Fruit fly (Drosophila melanogaster) whole organism, embryonic: ENCODE measurements around the gene kat80.

Experiments used
- Abd-B ChIP-seq: fragments of 200-800 bp; sonication (Bioruptor generic); optimal IDR thresholded peaks from 2 replicates; lab custom pipeline; 2018; ENCODE audit warnings: missing biosample characterization, mild to moderate bottlenecking, missing genetic modification characterization, moderate library complexity
- CG10209 ChIP-seq: fragments of 200-800 bp; sonication (Bioruptor generic); optimal IDR thresholded peaks from 3 replicates; lab custom pipeline; 2017; ENCODE audit warnings: missing biosample characterization, mild to moderate bottlenecking, missing genetic modification characterization, missing genetic modification reagents
- CG13287 ChIP-seq: fragments of 200-800 bp; sonication (Bioruptor generic); IDR thresholded peaks from 2 replicates; pipeline ENCODE4 v1.3.6; 2022; ENCODE audit warnings: missing biosample characterization, missing genetic modification characterization; ENCODE audit not compliant: partially characterized antibody
- CG15601 ChIP-seq: fragments of 200-800 bp; sonication (Bioruptor generic); optimal IDR thresholded peaks from 3 replicates; lab custom pipeline; 2019; ENCODE audit warnings: missing biosample characterization, mild to moderate bottlenecking, missing genetic modification characterization, moderate library complexity
- CG16813 ChIP-seq: fragments of 200-800 bp; sonication (Bioruptor generic); IDR thresholded peaks from 3 replicates; pipeline ENCODE4 v1.3.6; 2022; ENCODE audit warnings: missing biosample characterization, missing genetic modification characterization; ENCODE audit not compliant: partially characterized antibody
- CG16863 ChIP-seq: fragments of 200-800 bp; sonication (Bioruptor generic); optimal IDR thresholded peaks from 3 replicates; lab custom pipeline; 2016; ENCODE audit warnings: missing biosample characterization, missing genetic modification characterization
- CG18599 ChIP-seq: fragments of 200-800 bp; sonication (Bioruptor generic); optimal IDR thresholded peaks from 3 replicates; lab custom pipeline; 2017; ENCODE audit warnings: missing biosample characterization, missing genetic modification characterization, mild to moderate bottlenecking, moderate library complexity, missing genetic modification reagents
- CG2116 ChIP-seq: fragments of 200-800 bp; sonication (Bioruptor generic); optimal IDR thresholded peaks from 3 replicates; lab custom pipeline; 2018; ENCODE audit warnings: missing biosample characterization, mild to moderate bottlenecking, missing genetic modification characterization
- CG2712 ChIP-seq: fragments of 200-800 bp; optimal IDR thresholded peaks from 3 replicates; lab custom pipeline; 2019; ENCODE audit warnings: missing biosample characterization, mild to moderate bottlenecking, missing genetic modification characterization, moderate library complexity
- CG34224 ChIP-seq: fragments of 200-800 bp; sonication (Bioruptor generic); IDR thresholded peaks from 3 replicates; pipeline ENCODE4 v1.3.6; 2022; ENCODE audit warnings: missing biosample characterization, missing genetic modification characterization; ENCODE audit not compliant: partially characterized antibody
- CG3726 ChIP-seq: fragments of 200-800 bp; sonication (Bioruptor generic); IDR thresholded peaks from 3 replicates; pipeline ENCODE4, ENCODE4 v1.3.6; 2022; ENCODE audit warnings: missing biosample characterization, missing genetic modification characterization
- CG7786 ChIP-seq: fragments of 200-800 bp; sonication (Bioruptor generic); optimal IDR thresholded peaks from 2 replicates; lab custom pipeline; 2016; ENCODE audit warnings: missing biosample characterization, missing genetic modification characterization
- CG7928 ChIP-seq: fragments of 200-800 bp; sonication (Bioruptor generic); optimal IDR thresholded peaks from 2 replicates; lab custom pipeline; 2017; ENCODE audit warnings: missing biosample characterization, mild to moderate bottlenecking, missing genetic modification characterization
- CG8089 ChIP-seq: fragments of 200-800 bp; sonication (Bioruptor generic); optimal IDR thresholded peaks from 3 replicates; lab custom pipeline; 2016; ENCODE audit warnings: missing biosample characterization, missing genetic modification characterization
- CG8765 ChIP-seq: fragments of 200-800 bp; sonication (Bioruptor generic); IDR thresholded peaks from 2 replicates; pipeline ENCODE4 v1.3.6; 2022; ENCODE audit warnings: missing biosample characterization, missing genetic modification characterization
- E2f2 ChIP-seq: fragments of 200-800 bp; sonication (Bioruptor generic); IDR thresholded peaks from 2 replicates; pipeline ENCODE4 v1.3.6; 2022; ENCODE audit warnings: missing biosample characterization, missing genetic modification characterization
- Elba2 ChIP-seq: fragments of 200-800 bp; sonication (Bioruptor generic); optimal IDR thresholded peaks from 3 replicates; lab custom pipeline; 2016; ENCODE audit warnings: missing biosample characterization, missing genetic modification characterization
- HLHmδ ChIP-seq: fragments of 200-800 bp; sonication (Bioruptor generic); optimal IDR thresholded peaks from 2 replicates; lab custom pipeline; 2018; ENCODE audit warnings: missing biosample characterization, mild to moderate bottlenecking, missing genetic modification characterization, moderate library complexity
- HmgD ChIP-seq: fragments of 200-800 bp; sonication (Bioruptor generic); optimal IDR thresholded peaks from 3 replicates; lab custom pipeline; 2016; ENCODE audit warnings: missing biosample characterization, missing genetic modification characterization
- Hsf ChIP-seq: fragments of 200-800 bp; sonication (Bioruptor generic); optimal IDR thresholded peaks from 3 replicates; lab custom pipeline; 2016; ENCODE audit warnings: missing biosample characterization, missing genetic modification characterization
- Jarid2 ChIP-seq: fragments of 200-800 bp; sonication (Bioruptor generic); optimal IDR thresholded peaks from 3 replicates; lab custom pipeline; 2017; ENCODE audit warnings: mild to moderate bottlenecking, missing biosample characterization, missing genetic modification reagents, missing genetic modification characterization
- Kr ChIP-seq: fragments of 200-800 bp; sonication (Bioruptor generic); optimal IDR thresholded peaks from 2 replicates; lab custom pipeline; 2017; ENCODE audit warnings: missing biosample characterization, mild to moderate bottlenecking, missing genetic modification characterization
- MBD-R2 ChIP-seq: fragments of 200-800 bp; sonication (Bioruptor generic); IDR thresholded peaks from 2 replicates; pipeline ENCODE4 v1.3.6; 2022; ENCODE audit warnings: missing biosample characterization, missing genetic modification characterization
- Med ChIP-seq: fragments of 200-800 bp; sonication (Bioruptor generic); peaks from one replicate; lab custom pipeline; 2016; ENCODE audit warnings: missing biosample characterization, missing genetic modification characterization, mild to moderate bottlenecking, inconsistent platforms, moderate library complexity
- Pdp1 ChIP-seq, 2 experiments: fragments of 200-800 bp; sonication (Bioruptor generic); optimal IDR thresholded peaks; 3 replicates each; lab custom pipeline; 2016; ENCODE audit warnings: missing biosample characterization in 2 of 2, missing genetic modification characterization in 2 of 2, mild to moderate bottlenecking in 1 of 2, moderate library complexity in 1 of 2
- Ptx1 ChIP-seq: fragments of 200-800 bp; sonication (Bioruptor generic); IDR thresholded peaks from 2 replicates; pipeline ENCODE4 v1.3.6; 2022; ENCODE audit warnings: missing biosample characterization, missing genetic modification characterization
- Scr ChIP-seq: fragments of 200-800 bp; sonication (Bioruptor generic); IDR thresholded peaks from 2 replicates; pipeline ENCODE4 v1.3.6; 2022; ENCODE audit warnings: missing biosample characterization, missing genetic modification characterization; ENCODE audit not compliant: partially characterized antibody
- Six4 ChIP-seq: fragments of 200-800 bp; sonication (Bioruptor generic); optimal IDR thresholded peaks from 2 replicates; lab custom pipeline; 2016; ENCODE audit warnings: missing biosample characterization, missing genetic modification characterization
- Sry-δ ChIP-seq: fragments of 200-800 bp; sonication (Bioruptor generic); optimal IDR thresholded peaks from 2 replicates; lab custom pipeline; 2016; ENCODE audit warnings: missing biosample characterization, missing genetic modification characterization
- Stat92E ChIP-seq, 3 experiments: fragments of >200 bp in 2 of 3; fragments of 200-800 bp in 1 of 3; sonication (Bioruptor generic) in 1 of 3; optimal IDR thresholded peaks; 2 replicates each; lab custom pipeline; 2017 to 2019; ENCODE audit warnings: missing biosample characterization in 3 of 3, missing genetic modification characterization in 3 of 3, mild to moderate bottlenecking in 1 of 3, moderate library complexity in 1 of 3
- amos ChIP-seq: fragments of 200-800 bp; sonication (Bioruptor generic); IDR thresholded peaks from 2 replicates; pipeline ENCODE4 v1.3.6; 2022; ENCODE audit warnings: missing biosample characterization, missing genetic modification characterization; ENCODE audit not compliant: partially characterized antibody
- da ChIP-seq: fragments of 200-800 bp; sonication (Bioruptor generic); optimal IDR thresholded peaks from 2 replicates; lab custom pipeline; 2016; ENCODE audit warnings: missing biosample characterization, missing genetic modification characterization
- grn ChIP-seq: fragments of 200-800 bp; sonication (Bioruptor generic); optimal IDR thresholded peaks from 3 replicates; lab custom pipeline; 2017; ENCODE audit warnings: missing biosample characterization, missing genetic modification characterization
- h ChIP-seq: fragments of >200 bp; optimal IDR thresholded peaks from 2 replicates; lab custom pipeline; 2017
- hb ChIP-seq: fragments of 200-800 bp; sonication (Bioruptor generic); IDR thresholded peaks from 3 replicates; pipeline ENCODE4 v1.3.6; 2022; ENCODE audit warnings: missing biosample characterization, missing genetic modification characterization; ENCODE audit not compliant: partially characterized antibody
- her ChIP-seq: fragments of 200-800 bp; sonication (Bioruptor generic); optimal IDR thresholded peaks from 2 replicates; lab custom pipeline; 2016; ENCODE audit warnings: missing biosample characterization, missing genetic modification characterization
- jumu ChIP-seq: fragments of 200-800 bp; sonication (Bioruptor generic); optimal IDR thresholded peaks from 3 replicates; lab custom pipeline; 2016; ENCODE audit warnings: missing biosample characterization, missing genetic modification characterization
- lilli ChIP-seq: fragments of 200-800 bp; sonication (Bioruptor generic); optimal IDR thresholded peaks from 3 replicates; lab custom pipeline; 2016; ENCODE audit warnings: missing biosample characterization, missing genetic modification characterization
- otp ChIP-seq: fragments of 200-800 bp; sonication (Bioruptor generic); IDR thresholded peaks from 3 replicates; pipeline ENCODE4, ENCODE4 v1.3.6; 2022; ENCODE audit warnings: missing biosample characterization, missing genetic modification characterization
- pzg ChIP-seq: fragments of 200-800 bp; sonication (Bioruptor generic); optimal IDR thresholded peaks from 3 replicates; lab custom pipeline; 2018; ENCODE audit warnings: missing biosample characterization, mild to moderate bottlenecking, missing genetic modification characterization, moderate library complexity
- schlank ChIP-seq: fragments of 200-800 bp; sonication (Bioruptor generic); optimal IDR thresholded peaks from 2 replicates; lab custom pipeline; 2018; ENCODE audit warnings: missing biosample characterization, mild to moderate bottlenecking, missing genetic modification characterization
- sd ChIP-seq: fragments of 200-800 bp; sonication (Bioruptor generic); optimal IDR thresholded peaks from 3 replicates; lab custom pipeline; 2018; ENCODE audit warnings: missing biosample characterization, mild to moderate bottlenecking, missing genetic modification characterization, moderate library complexity
- sens ChIP-seq: fragments of 200-800 bp; sonication (Bioruptor generic); peaks from one replicate; lab custom pipeline; 2016; ENCODE audit warnings: missing biosample characterization, missing genetic modification characterization
- sens-2 ChIP-seq: fragments of 200-800 bp; sonication (Bioruptor generic); IDR thresholded peaks from 2 replicates; pipeline ENCODE4 v1.3.6; 2022; ENCODE audit warnings: missing biosample characterization, missing genetic modification characterization
- sisA ChIP-seq: fragments of 200-800 bp; sonication (Bioruptor generic); IDR thresholded peaks from 2 replicates; pipeline ENCODE4 v1.3.6; 2022; ENCODE audit warnings: missing biosample characterization, missing genetic modification characterization
- tna ChIP-seq: fragments of 200-800 bp; sonication (Bioruptor generic); IDR thresholded peaks from 2 replicates; pipeline ENCODE4 v1.3.6; 2022; ENCODE audit warnings: missing biosample characterization, missing genetic modification characterization; ENCODE audit not compliant: partially characterized antibody
- unc-4 ChIP-seq: fragments of 200-800 bp; sonication (Bioruptor generic); IDR thresholded peaks from 2 replicates; pipeline ENCODE4 v1.3.6; 2022; ENCODE audit warnings: missing biosample characterization, missing genetic modification characterization; ENCODE audit not compliant: partially characterized antibody
- vnd ChIP-seq: fragments of 200-800 bp; sonication (Bioruptor generic); IDR thresholded peaks from 3 replicates; pipeline ENCODE4 v1.3.6; 2022; ENCODE audit warnings: missing biosample characterization, missing genetic modification characterization; ENCODE audit not compliant: partially characterized antibody
- zf30C ChIP-seq: fragments of 200-800 bp; sonication (Bioruptor generic); optimal IDR thresholded peaks from 3 replicates; lab custom pipeline; 2018; ENCODE audit warnings: missing biosample characterization, mild to moderate bottlenecking, missing genetic modification characterization

The kat80 gene

DNA sequence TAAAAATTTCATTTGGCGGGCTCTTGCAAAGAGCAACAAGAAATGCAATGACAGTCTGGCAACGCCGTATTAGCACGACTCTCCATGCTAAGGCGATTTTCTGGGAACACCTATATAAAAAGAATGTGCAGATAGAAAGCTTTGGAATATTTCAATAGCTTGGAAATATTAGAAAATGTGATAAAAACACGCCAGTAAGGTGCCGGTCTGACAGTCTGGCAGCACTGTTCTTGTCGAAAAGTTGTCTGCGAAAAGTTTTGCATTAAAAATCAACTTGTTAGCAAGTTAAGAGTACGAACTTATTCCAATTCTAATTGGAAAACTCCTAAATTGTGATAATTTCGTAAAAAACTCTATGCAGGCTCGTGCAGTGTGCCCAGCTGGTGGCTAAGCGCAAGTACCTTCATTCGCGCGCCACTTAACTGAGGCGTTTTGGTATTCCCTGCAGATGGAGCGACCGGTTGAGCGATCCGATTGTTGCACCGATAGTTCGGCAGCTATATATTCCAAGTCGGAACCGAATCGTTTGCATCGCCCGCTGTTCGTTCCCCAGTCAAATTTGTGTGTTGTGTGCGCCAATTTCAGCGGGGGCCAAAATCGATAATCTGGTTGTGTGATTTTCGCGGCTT lies 2.0 kb upstream of the kat80 start, which contains the start of gene eas (continued):
- peak; percentile 79 for TF ChIP-seq CG13287 (GFP tag; lab: Robert Waterston, UW)
- TF ChIP-seq CG18599 (GFP tag; lab: Kevin White, UChicago): no peak
- TF ChIP-seq MBD-R2 (GFP tag; lab: Robert Waterston, UW): peak; percentile 55
- no peak for TF ChIP-seq Six4 (GFP tag; lab: Kevin White, UChicago)
- TF ChIP-seq CG2116 (GFP tag; lab: Kevin White, UChicago): peak; percentile 72
- TF ChIP-seq sens-2 (GFP tag; lab: Robert Waterston, UW): no peak
- peak; percentile 22 for TF ChIP-seq grn (GFP tag; lab: Kevin White, UChicago)
- TF ChIP-seq CG8089 (GFP tag; lab: Kevin White, UChicago): no peak
- peak; percentile 26 for TF ChIP-seq Elba2 (GFP tag; lab: Kevin White, UChicago)
- TF ChIP-seq CG8765 (GFP tag; lab: Robert Waterston, UW): no peak
- TF ChIP-seq sd: peak; percentile 10
- peak; percentile 42 for TF ChIP-seq HLHmδ
- TF ChIP-seq Ptx1: peak; percentile 24; the same call in 1 of the 2 replicates
- TF ChIP-seq CG7928: no peak
- peak; percentile 79 for TF ChIP-seq Med (GFP tag; lab: Kevin White, UChicago)
- peak; percentile 4 for TF ChIP-seq jumu (GFP tag; lab: Kevin White, UChicago)
- TF ChIP-seq Pdp1 (GFP tag; optimal IDR thresholded peaks at IDR 0.05; lab: Kevin White, UChicago): peak; percentile 3 to 43
- TF ChIP-seq zf30C (GFP tag; lab: Kevin White, UChicago): peak; percentile 4
- no peak for TF ChIP-seq da
- no peak for TF ChIP-seq Abd-B (GFP tag; lab: Kevin White, UChicago)
- peak; percentile 87 for TF ChIP-seq pzg (GFP tag; lab: Kevin White, UChicago)
- TF ChIP-seq HmgD: peak; percentile 50
- TF ChIP-seq Sry-δ (GFP tag; lab: Kevin White, UChicago): peak; percentile 86
- TF ChIP-seq Scr (GFP tag; lab: Robert Waterston, UW): peak; percentile 73
- TF ChIP-seq tna (GFP tag; lab: Robert Waterston, UW): peak; percentile 56; the same call in 1 of the 2 replicates
- peak; percentile 18 for TF ChIP-seq schlank
- peak; percentile 87 for TF ChIP-seq amos
- TF ChIP-seq otp: 0 out of 3 replicates have a peak, but pooled peaks have one; percentile 14
- peak; percentile 81 for TF ChIP-seq E2f2 (GFP tag; lab: Robert Waterston, UW)
- peak; percentile 62; the same call in 2 of the 3 replicates for TF ChIP-seq vnd
- TF ChIP-seq CG10209 (GFP tag; lab: Kevin White, UChicago): peak; percentile 1
- TF ChIP-seq CG3726 (GFP tag; lab: Robert Waterston, UW): no peak
- no peak for TF ChIP-seq sisA
- TF ChIP-seq CG16863 (GFP tag; lab: Kevin White, UChicago): peak; percentile 30
- peak; percentile 10 for TF ChIP-seq Hsf (GFP tag; lab: Kevin White, UChicago)
- TF ChIP-seq Jarid2 (GFP tag; lab: Kevin White, UChicago): peak; percentile 21
- peak; percentile 13 for TF ChIP-seq CG2712
- TF ChIP-seq Stat92E (GFP tag; optimal IDR thresholded peaks at IDR 0.05; lab: Kevin White, UChicago): no peak
- peak; percentile 42 for TF ChIP-seq her (GFP tag; lab: Kevin White, UChicago)
- TF ChIP-seq unc-4: peak; percentile 75
- TF ChIP-seq CG34224 (GFP tag; lab: Robert Waterston, UW): peak; percentile 70
- TF ChIP-seq CG7786 (GFP tag; lab: Kevin White, UChicago): peak; percentile 1
- TF ChIP-seq hb: peak; percentile 70
- peak; percentile 14 for TF ChIP-seq CG15601 (tag; lab: Kevin White, UChicago)
- peak; percentile 43 for TF ChIP-seq lilli (GFP tag; lab: Kevin White, UChicago)
- TF ChIP-seq CG16813 (GFP tag; lab: Robert Waterston, UW): peak; percentile 80
- no peak for TF ChIP-seq Kr (GFP tag; lab: Kevin White, UChicago)
- TF ChIP-seq h (lab: Kevin White, UChicago): no peak
- peak; percentile 88 for TF ChIP-seq sens (GFP tag; lab: Kevin White, UChicago)
